Worm (Caenorhabditis elegans) whole organism, young adult: ENCODE measurements around the gene Y57A10C.8.

ENCODE experiments used
- D2030.7 ChIP-seq: fragments of 200-800 bp; sonication (Bioruptor generic); IDR thresholded peaks from 2 replicates; pipeline ENCODE4 v1.3.6; 2022; ENCODE audit warnings: missing genetic modification reagents, missing genetic modification characterization, missing compliant biosample characterization
- ceh-58 ChIP-seq: fragments of 200-800 bp; sonication (Bioruptor generic); IDR thresholded peaks from 2 replicates; pipeline ENCODE4 v1.3.6; 2022; ENCODE audit warnings: missing genetic modification characterization, missing compliant biosample characterization
- dpl-1 ChIP-seq: fragments of 150-350 bp; optimal IDR thresholded peaks from 2 replicates; lab custom pipeline; 2014; ENCODE audit warnings: missing biosample characterization, missing genetic modification reagents, missing genetic modification characterization
- madf-3 ChIP-seq: fragments of 200-800 bp; sonication (Bioruptor generic); IDR thresholded peaks from 2 replicates; pipeline ENCODE4 v1.3.6; 2022; ENCODE audit warnings: missing genetic modification reagents, missing genetic modification characterization, missing compliant biosample characterization
- mxl-1 ChIP-seq: sonication (generic microtip); optimal IDR thresholded peaks from 2 replicates; lab custom pipeline; 2016; ENCODE audit warnings: missing genetic modification characterization, missing compliant biosample characterization
- snpc-1.3 ChIP-seq: sonication (generic microtip); optimal IDR thresholded peaks from 2 replicates; lab custom pipeline; 2017; ENCODE audit warnings: missing genetic modification characterization, mild to moderate bottlenecking, missing compliant biosample characterization, antibody characterized with exemption, moderate library complexity, missing genotype, missing genetic modification reagents; ENCODE audit not compliant: insufficient read depth
- ztf-26 ChIP-seq: sonication (generic microtip); optimal IDR thresholded peaks from 2 replicates; lab custom pipeline; 2017; ENCODE audit warnings: missing genetic modification characterization, missing compliant biosample characterization

DNA sequence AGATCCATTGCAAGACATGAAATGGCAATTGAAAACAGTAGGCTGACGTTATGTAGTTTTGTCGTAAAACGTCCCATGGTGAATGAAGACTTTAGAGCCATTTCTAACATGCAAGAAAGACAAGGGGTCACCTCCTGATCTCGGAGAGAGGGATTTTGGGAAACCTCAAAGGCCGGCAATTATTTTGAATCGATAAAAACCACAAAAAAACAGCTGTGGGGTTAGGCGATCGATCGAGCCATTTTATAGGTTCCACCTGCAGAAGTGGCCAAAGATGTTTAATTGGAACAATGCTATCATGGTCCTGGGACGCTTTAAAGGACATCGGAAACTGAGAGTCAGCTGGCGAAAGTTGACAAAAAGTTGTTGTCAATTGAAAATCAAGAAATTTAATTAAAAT is 14.8 kb downstream of the Y57A10C.8 start, which contains the start of gene Y57A10C.11:
- TF ChIP-seq D2030.7 (GFP tag; lab: Robert Waterston, UW): no peak
- no peak for TF ChIP-seq snpc-1.3 (tag; lab: Kevin White, UChicago)
- TF ChIP-seq madf-3 (GFP tag; lab: Robert Waterston, UW): no peak
- no peak for TF ChIP-seq mxl-1
- no peak for TF ChIP-seq ztf-26 (tag; lab: Kevin White, UChicago)
- TF ChIP-seq dpl-1 (GFP tag; lab: Kevin White, UChicago): no peak
- no peak for TF ChIP-seq ceh-58 (GFP tag; lab: Robert Waterston, UW)
